Fruit fly (Drosophila melanogaster) whole organism, embryonic: ENCODE results near the gene wg.

Source experiments
- B-H1 ChIP-seq: fragments of 200-800 bp; sonication (Bioruptor generic); IDR thresholded peaks from 3 replicates; pipeline ENCODE4 v1.3.6; 2022; ENCODE audit warnings: missing biosample characterization, missing genetic modification characterization
- Bdp1 ChIP-seq: fragments of 200-800 bp; sonication (Bioruptor generic); optimal IDR thresholded peaks from 3 replicates; lab custom pipeline; 2016; ENCODE audit warnings: missing biosample characterization, missing genetic modification characterization
- CG11085 ChIP-seq: fragments of 200-800 bp; sonication (Bioruptor generic); IDR thresholded peaks from 2 replicates; pipeline ENCODE4 v1.3.6; 2022; ENCODE audit warnings: missing biosample characterization, missing genetic modification characterization
- CG11723 ChIP-seq: fragments of 200-800 bp; sonication (Bioruptor generic); optimal IDR thresholded peaks from 2 replicates; lab custom pipeline; 2017; ENCODE audit warnings: missing biosample characterization, mild to moderate bottlenecking, missing genetic modification characterization
- CG12236 ChIP-seq: fragments of 200-800 bp; sonication (Bioruptor generic); optimal IDR thresholded peaks from 2 replicates; lab custom pipeline; 2016; ENCODE audit warnings: missing biosample characterization, missing genetic modification characterization
- CG1233 ChIP-seq: fragments of 200-800 bp; sonication (Bioruptor generic); optimal IDR thresholded peaks from 4 replicates; lab custom pipeline; 2018; ENCODE audit warnings: missing biosample characterization, mild to moderate bottlenecking, missing genetic modification characterization
- CG12659 ChIP-seq: fragments of 200-800 bp; sonication (Bioruptor generic); optimal IDR thresholded peaks from 3 replicates; lab custom pipeline; 2017; ENCODE audit warnings: mild to moderate bottlenecking, missing biosample characterization, missing genetic modification reagents, missing genetic modification characterization
- CG12744 ChIP-seq: fragments of 200-800 bp; sonication (Bioruptor generic); optimal IDR thresholded peaks from 2 replicates; lab custom pipeline; 2016; ENCODE audit warnings: missing biosample characterization, missing genetic modification characterization
- CG14710 ChIP-seq: fragments of 200-800 bp; sonication (Bioruptor generic); optimal IDR thresholded peaks from 3 replicates; lab custom pipeline; 2019; ENCODE audit warnings: missing biosample characterization, mild to moderate bottlenecking, missing genetic modification characterization, moderate library complexity
- CG14965 ChIP-seq: fragments of 200-800 bp; sonication (Bioruptor generic); optimal IDR thresholded peaks from 2 replicates; lab custom pipeline; 2016; ENCODE audit warnings: missing biosample characterization, missing genetic modification characterization, borderline replicate concordance
- CG1602 ChIP-seq: fragments of 200-800 bp; sonication (Bioruptor generic); optimal IDR thresholded peaks from 3 replicates; lab custom pipeline; 2016; ENCODE audit warnings: missing biosample characterization, missing genetic modification characterization
- CG18476 ChIP-seq: fragments of 200-800 bp; sonication (Bioruptor generic); optimal IDR thresholded peaks from 2 replicates; lab custom pipeline; 2016; ENCODE audit warnings: missing biosample characterization, mild to moderate bottlenecking, missing genetic modification characterization
- CG2678 ChIP-seq: fragments of 200-800 bp; sonication (Bioruptor generic); optimal IDR thresholded peaks from 3 replicates; lab custom pipeline; 2019; ENCODE audit warnings: missing biosample characterization, mild to moderate bottlenecking, missing genetic modification characterization, moderate library complexity
- CG30020 ChIP-seq: fragments of 200-800 bp; optimal IDR thresholded peaks from 2 replicates; lab custom pipeline; 2019; ENCODE audit warnings: missing biosample characterization, mild to moderate bottlenecking, missing genetic modification characterization, moderate library complexity
- CG3281 ChIP-seq: fragments of 200-800 bp; sonication (Bioruptor generic); optimal IDR thresholded peaks from 3 replicates; lab custom pipeline; 2017; ENCODE audit warnings: missing biosample characterization, mild to moderate bottlenecking, missing genetic modification characterization
- CG33557 ChIP-seq: fragments of 200-800 bp; sonication (Bioruptor generic); optimal IDR thresholded peaks from 2 replicates; lab custom pipeline; 2019; ENCODE audit warnings: missing biosample characterization, mild to moderate bottlenecking, missing genetic modification characterization, moderate library complexity
- CG42726 ChIP-seq: fragments of 200-800 bp; sonication (Bioruptor generic); IDR thresholded peaks from 2 replicates; pipeline ENCODE4 v1.3.6; 2022; ENCODE audit warnings: missing biosample characterization, missing genetic modification characterization; ENCODE audit not compliant: partially characterized antibody
- CG4360 ChIP-seq: fragments of 200-800 bp; sonication (Bioruptor generic); IDR thresholded peaks from 2 replicates; pipeline ENCODE4 v1.3.6; 2022; ENCODE audit warnings: missing biosample characterization, missing genetic modification characterization
- CG4820 ChIP-seq: fragments of 200-800 bp; sonication (Bioruptor generic); optimal IDR thresholded peaks from 3 replicates; lab custom pipeline; 2016; ENCODE audit warnings: missing biosample characterization, missing genetic modification characterization
- CG6854 ChIP-seq: fragments of 200-800 bp; sonication (Bioruptor generic); optimal IDR thresholded peaks from 3 replicates; lab custom pipeline; 2017; ENCODE audit warnings: missing biosample characterization, mild to moderate bottlenecking, missing genetic modification characterization
- CG7357 ChIP-seq: fragments of 200-800 bp; sonication (Bioruptor generic); IDR thresholded peaks from 3 replicates; pipeline ENCODE4 v1.3.6; 2022; ENCODE audit warnings: missing biosample characterization, missing genetic modification characterization
- CG7556 ChIP-seq: fragments of 200-800 bp; sonication (Bioruptor generic); optimal IDR thresholded peaks from 2 replicates; lab custom pipeline; 2017; ENCODE audit warnings: missing biosample characterization, mild to moderate bottlenecking, missing genetic modification characterization
- CG8281 ChIP-seq: fragments of 200-800 bp; sonication (Bioruptor generic); optimal IDR thresholded peaks from 2 replicates; lab custom pipeline; 2018; ENCODE audit warnings: missing biosample characterization, mild to moderate bottlenecking, missing genetic modification characterization, moderate library complexity
- CTCF ChIP-seq: fragments of 200-800 bp; sonication (Bioruptor generic); optimal IDR thresholded peaks from 2 replicates; lab custom pipeline; 2017; ENCODE audit warnings: missing biosample characterization, mild to moderate bottlenecking, missing genetic modification characterization, moderate library complexity
- Dip3 ChIP-seq: fragments of 200-800 bp; sonication (Bioruptor generic); optimal IDR thresholded peaks from 3 replicates; lab custom pipeline; 2016; ENCODE audit warnings: missing biosample characterization, missing genetic modification characterization
- Dll ChIP-seq: fragments of 200-800 bp; sonication (Bioruptor generic); IDR thresholded peaks from 4 replicates; pipeline ENCODE4 v1.3.6; 2022; ENCODE audit warnings: missing biosample characterization, missing genetic modification characterization; ENCODE audit not compliant: partially characterized antibody
- Dp ChIP-seq: fragments of 200-800 bp; sonication (Bioruptor generic); optimal IDR thresholded peaks from 2 replicates; lab custom pipeline; 2018; ENCODE audit warnings: missing biosample characterization, mild to moderate bottlenecking, missing genetic modification characterization, moderate library complexity
- E2f2 ChIP-seq: fragments of 200-800 bp; sonication (Bioruptor generic); IDR thresholded peaks from 2 replicates; pipeline ENCODE4 v1.3.6; 2022; ENCODE audit warnings: missing biosample characterization, missing genetic modification characterization
- Ets65A ChIP-seq: fragments of 200-800 bp; sonication (Bioruptor generic); peaks from one replicate; lab custom pipeline; 2016; ENCODE audit warnings: missing biosample characterization, missing genetic modification characterization
- GATAe ChIP-seq: fragments of 200-800 bp; sonication (Bioruptor generic); conservative IDR thresholded peaks from 2 replicates; pipeline ENCODE4 v1.3.6; 2022; ENCODE audit warnings: missing biosample characterization, missing genetic modification characterization
- Hmr ChIP-seq: fragments of 200-800 bp; sonication (Bioruptor generic); optimal IDR thresholded peaks from 3 replicates; lab custom pipeline; 2017; ENCODE audit warnings: mild to moderate bottlenecking, missing biosample characterization, missing genetic modification reagents, missing genetic modification characterization
- Jarid2 ChIP-seq: fragments of 200-800 bp; sonication (Bioruptor generic); optimal IDR thresholded peaks from 3 replicates; lab custom pipeline; 2017; ENCODE audit warnings: mild to moderate bottlenecking, missing biosample characterization, missing genetic modification reagents, missing genetic modification characterization
- Lpt ChIP-seq: fragments of >200 bp; optimal IDR thresholded peaks from 2 replicates; lab custom pipeline; 2018; ENCODE audit warnings: missing biosample characterization, missing genetic modification characterization
- NFAT ChIP-seq: fragments of 200-800 bp; sonication (Bioruptor generic); IDR thresholded peaks from 2 replicates; pipeline ENCODE4 v1.3.6; 2022; ENCODE audit warnings: missing biosample characterization, missing genetic modification characterization
- TFAM ChIP-seq: fragments of 200-800 bp; sonication (Bioruptor generic); optimal IDR thresholded peaks from 2 replicates; lab custom pipeline; 2017; ENCODE audit warnings: missing biosample characterization, missing genetic modification characterization, inconsistent platforms
- Xbp1 ChIP-seq: fragments of 200-800 bp; sonication (Bioruptor generic); optimal IDR thresholded peaks from 3 replicates; lab custom pipeline; 2016; ENCODE audit warnings: missing biosample characterization, mild to moderate bottlenecking, missing genetic modification characterization
- aop ChIP-seq: fragments of 200-800 bp; sonication (Bioruptor generic); IDR thresholded peaks from 2 replicates; pipeline ENCODE4 v1.3.6; 2022; ENCODE audit warnings: missing biosample characterization, missing genetic modification characterization
- bab2 ChIP-seq: fragments of 200-800 bp; sonication (Bioruptor generic); optimal IDR thresholded peaks from 2 replicates; lab custom pipeline; 2016; ENCODE audit warnings: missing biosample characterization, missing genetic modification characterization
- bigmax ChIP-seq: fragments of 200-800 bp; sonication (Bioruptor generic); optimal IDR thresholded peaks from 2 replicates; lab custom pipeline; 2018; ENCODE audit warnings: missing biosample characterization, mild to moderate bottlenecking, missing genetic modification characterization
- cato ChIP-seq: fragments of 200-800 bp; sonication (Bioruptor generic); optimal IDR thresholded peaks from 2 replicates; lab custom pipeline; 2016; ENCODE audit warnings: missing biosample characterization, missing genetic modification characterization, borderline replicate concordance
- crc ChIP-seq: fragments of 200-800 bp; sonication (Bioruptor generic); optimal IDR thresholded peaks from 2 replicates; lab custom pipeline; 2016; ENCODE audit warnings: missing biosample characterization, missing genetic modification characterization
- crol ChIP-seq: fragments of 200-800 bp; sonication (Bioruptor generic); IDR thresholded peaks from 2 replicates; pipeline ENCODE4 v1.3.6; 2022; ENCODE audit warnings: missing biosample characterization, missing genetic modification characterization
- gem ChIP-seq: fragments of 200-800 bp; sonication (Bioruptor generic); optimal IDR thresholded peaks from 2 replicates; lab custom pipeline; 2019; ENCODE audit warnings: missing biosample characterization, mild to moderate bottlenecking, missing genetic modification characterization, moderate library complexity
- gfzf ChIP-seq: fragments of 200-800 bp; sonication (Bioruptor generic); optimal IDR thresholded peaks from 2 replicates; lab custom pipeline; 2016; ENCODE audit warnings: missing biosample characterization, mild to moderate bottlenecking, missing genetic modification characterization, moderate library complexity
- gsb-n ChIP-seq: fragments of 200-800 bp; sonication (Bioruptor generic); optimal IDR thresholded peaks from 3 replicates; lab custom pipeline; 2018; ENCODE audit warnings: missing biosample characterization, mild to moderate bottlenecking, missing genetic modification characterization
- lbe ChIP-seq: fragments of 200-800 bp; sonication (Bioruptor generic); optimal IDR thresholded peaks from 2 replicates; lab custom pipeline; 2016; ENCODE audit warnings: missing biosample characterization, mild to moderate bottlenecking, missing genetic modification characterization
- nerfin-2 ChIP-seq: fragments of 200-800 bp; sonication (Bioruptor generic); IDR thresholded peaks from 2 replicates; pipeline ENCODE4 v1.3.6; 2022; ENCODE audit warnings: missing biosample characterization, missing genetic modification characterization; ENCODE audit not compliant: partially characterized antibody
- sens-2 ChIP-seq: fragments of 200-800 bp; sonication (Bioruptor generic); IDR thresholded peaks from 2 replicates; pipeline ENCODE4 v1.3.6; 2022; ENCODE audit warnings: missing biosample characterization, missing genetic modification characterization
- stc ChIP-seq: fragments of 200-800 bp; sonication (Bioruptor generic); IDR thresholded peaks from 2 replicates; pipeline ENCODE4 v1.3.6; 2022; ENCODE audit warnings: missing biosample characterization, missing genetic modification characterization
- vvl ChIP-seq: fragments of 200-800 bp; sonication (Bioruptor generic); IDR thresholded peaks from 2 replicates; pipeline ENCODE4 v1.3.6; 2022; ENCODE audit warnings: missing biosample characterization, missing genetic modification characterization
- zfh1 ChIP-seq: fragments of 200-800 bp; sonication (Bioruptor generic); IDR thresholded peaks from 3 replicates; pipeline ENCODE4 v1.3.6; 2022; ENCODE audit warnings: missing biosample characterization, missing genetic modification characterization

Gene wg

DNA sequence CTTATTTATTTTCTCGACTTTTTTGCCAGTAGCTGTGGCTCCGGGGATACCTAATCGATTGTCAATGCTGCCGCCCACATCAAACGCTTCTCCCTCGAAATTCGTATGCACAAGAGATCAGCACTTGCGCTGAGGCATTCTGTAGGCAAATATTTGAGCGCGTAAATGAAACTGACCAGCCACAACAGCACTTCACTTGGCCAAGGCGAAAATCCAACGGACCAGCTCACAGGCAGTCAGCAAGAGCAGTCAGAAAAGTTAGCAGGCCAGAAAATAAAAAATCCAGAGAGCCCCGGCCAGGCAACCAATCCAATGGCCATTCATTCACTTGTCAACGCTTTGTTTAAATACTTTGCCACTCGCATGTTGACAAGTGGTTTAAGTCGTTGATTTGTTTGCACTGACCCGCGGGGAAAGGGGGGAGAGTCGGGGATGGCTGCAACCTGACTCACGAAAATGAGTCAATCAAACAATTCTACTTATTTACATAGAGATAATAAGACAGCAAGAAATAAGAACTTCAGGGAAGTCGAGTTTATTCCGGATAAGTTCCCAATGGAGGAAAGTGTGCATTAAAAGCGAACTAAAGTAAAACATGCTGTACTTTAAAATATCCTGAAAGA lies 32.5 kb downstream of the wg start (continued):
- TF ChIP-seq crol (GFP tag; lab: Robert Waterston, UW), result peak; percentile 40; the same call in 1 of the 2 replicates
- peak; percentile 61 for TF ChIP-seq CG33557 (GFP tag; lab: Kevin White, UChicago)
- TF ChIP-seq GATAe (GFP tag; lab: Robert Waterston, UW), result no peak
- peak; percentile 72; the same call in 2 of the 3 replicates for TF ChIP-seq zfh1
- TF ChIP-seq CTCF (GFP tag; lab: Kevin White, UChicago), result no peak
- no peak for TF ChIP-seq Bdp1 (GFP tag; lab: Kevin White, UChicago)
- TF ChIP-seq bigmax (GFP tag; lab: Kevin White, UChicago), result no peak
- peak; percentile 22 for TF ChIP-seq CG2678 (tag; lab: Kevin White, UChicago)
- peak; percentile 11 for TF ChIP-seq CG8281
- no peak for TF ChIP-seq cato (GFP tag; lab: Kevin White, UChicago)
- TF ChIP-seq CG3281 (GFP tag; lab: Kevin White, UChicago), result no peak
- no peak for TF ChIP-seq Hmr (GFP tag; lab: Kevin White, UChicago)
- no peak for TF ChIP-seq CG42726 (GFP tag; lab: Robert Waterston, UW)
- TF ChIP-seq Dp (GFP tag; lab: Kevin White, UChicago), result no peak
- TF ChIP-seq CG12659 (GFP tag; lab: Kevin White, UChicago), result no peak
- TF ChIP-seq CG4820 (GFP tag; lab: Kevin White, UChicago), result peak; percentile 15
- TF ChIP-seq TFAM, result no peak
- TF ChIP-seq nerfin-2 (GFP tag; lab: Robert Waterston, UW), result no peak
- TF ChIP-seq CG4360 (GFP tag; lab: Robert Waterston, UW), result no peak
- no peak for TF ChIP-seq CG7357 (GFP tag; lab: Robert Waterston, UW)
- peak; percentile 25 for TF ChIP-seq CG14710
- no peak for TF ChIP-seq CG30020 (tag; lab: Kevin White, UChicago)
- TF ChIP-seq E2f2 (GFP tag; lab: Robert Waterston, UW), result 0 out of 2 replicates have a peak, but pooled peaks have one; percentile 7
- peak; percentile 30 for TF ChIP-seq gem
- TF ChIP-seq gsb-n (tag; lab: Kevin White, UChicago), result peak; percentile 10
- TF ChIP-seq CG14965 (GFP tag; lab: Kevin White, UChicago), result peak; percentile 1
- TF ChIP-seq Ets65A (GFP tag; lab: Kevin White, UChicago), result peak; percentile 90
- TF ChIP-seq aop (GFP tag; lab: Robert Waterston, UW), result no peak
- peak; percentile 19 for TF ChIP-seq CG12236
- no peak for TF ChIP-seq crc (GFP tag; lab: Kevin White, UChicago)
- no peak for TF ChIP-seq sens-2
- no peak for TF ChIP-seq NFAT
- no peak for TF ChIP-seq CG11085
- no peak for TF ChIP-seq Dip3 (GFP tag; lab: Kevin White, UChicago)
- TF ChIP-seq Xbp1 (GFP tag; lab: Kevin White, UChicago), result no peak
- TF ChIP-seq CG1602 (GFP tag; lab: Kevin White, UChicago), result peak; percentile 24
- no peak for TF ChIP-seq CG6854 (GFP tag; lab: Kevin White, UChicago)
- TF ChIP-seq Dll (GFP tag; lab: Robert Waterston, UW), result no peak
- TF ChIP-seq CG12744 (GFP tag; lab: Kevin White, UChicago), result no peak
- TF ChIP-seq B-H1 (GFP tag; lab: Robert Waterston, UW), result peak; percentile 14; the same call in 1 of the 3 replicates
- TF ChIP-seq gfzf (GFP tag; lab: Kevin White, UChicago), result no peak
- no peak for TF ChIP-seq CG11723 (GFP tag; lab: Kevin White, UChicago)
- TF ChIP-seq bab2 (GFP tag; lab: Kevin White, UChicago), result peak; percentile 42
- TF ChIP-seq vvl (GFP tag; lab: Robert Waterston, UW), result 0 out of 2 replicates have a peak, but pooled peaks have one; percentile 10
- peak; percentile 40 for TF ChIP-seq CG1233 (GFP tag; lab: Kevin White, UChicago)
- no peak for TF ChIP-seq stc
- no peak for TF ChIP-seq lbe
- peak; percentile 3 for TF ChIP-seq CG7556 (GFP tag; lab: Kevin White, UChicago)
- TF ChIP-seq Lpt (GFP tag; lab: Kevin White, UChicago), result no peak
- TF ChIP-seq CG18476 (GFP tag; lab: Kevin White, UChicago), result no peak
- peak; percentile 5 for TF ChIP-seq Jarid2 (GFP tag; lab: Kevin White, UChicago)
